Worm (Caenorhabditis elegans) whole organism, L4 larva: ENCODE results near the gene Y38E10A.34.

Experiments
- F37D6.2 ChIP-seq: sonication (generic microtip); optimal IDR thresholded peaks from 2 replicates; lab custom pipeline; 2016; ENCODE audit warnings: mild to moderate bottlenecking, missing genetic modification characterization, missing compliant biosample characterization
- F49E8.2 ChIP-seq: sonication (generic microtip); optimal IDR thresholded peaks from 2 replicates; lab custom pipeline; 2016; ENCODE audit warnings: missing compliant biosample characterization, mild to moderate bottlenecking, missing genetic modification characterization, borderline replicate concordance
- R02D3.7 ChIP-seq: fragments of 150-350 bp; sonication (generic microtip); optimal IDR thresholded peaks from 3 replicates; lab custom pipeline; 2014; ENCODE audit warnings: missing biosample characterization, missing genetic modification characterization
- Y105C5A.15 ChIP-seq: fragments of 200-800 bp; sonication (Bioruptor generic); IDR thresholded peaks from 2 replicates; pipeline ENCODE4 v1.3.6; 2022; ENCODE audit warnings: missing genetic modification characterization, missing compliant biosample characterization
- Y75B8A.6 ChIP-seq: fragments of 200-800 bp; sonication (Bioruptor generic); IDR thresholded peaks from 2 replicates; pipeline ENCODE4 v1.3.6; 2022; ENCODE audit warnings: missing genetic modification reagents, missing genetic modification characterization, missing compliant biosample characterization
- aha-1 ChIP-seq: fragments of 150-350 bp; peaks from one replicate; lab custom pipeline; 2014; ENCODE audit warnings: missing biosample characterization, missing genetic modification characterization
- aly-2 ChIP-seq: sonication (generic microtip); optimal IDR thresholded peaks from 2 replicates; lab custom pipeline; 2018; ENCODE audit warnings: missing biosample characterization, missing genetic modification characterization
- arid-1 ChIP-seq: fragments of 200-800 bp; sonication (Bioruptor generic); conservative IDR thresholded peaks from 2 replicates; pipeline ENCODE4 v1.3.6; 2022; ENCODE audit warnings: missing genetic modification reagents, missing genetic modification characterization, missing compliant biosample characterization
- ceh-62 ChIP-seq: sonication (generic microtip); optimal IDR thresholded peaks from 2 replicates; lab custom pipeline; 2017; ENCODE audit warnings: missing biosample characterization, missing genetic modification characterization
- ceh-82 ChIP-seq: sonication (generic microtip); optimal IDR thresholded peaks from 2 replicates; lab custom pipeline; 2017; ENCODE audit warnings: missing biosample characterization, missing genetic modification characterization
- daf-16 ChIP-seq, 3 experiments: sonication (generic microtip); optimal IDR thresholded peaks; 2 replicates each; lab custom pipeline; 2016 to 2017; ENCODE audit warnings: missing genetic modification characterization in 3 of 3, missing genetic modification reagents in 3 of 3, mild to moderate bottlenecking in 2 of 3, missing compliant biosample characterization in 2 of 3, missing biosample characterization in 1 of 3, moderate library complexity in 1 of 3
- dmd-6 ChIP-seq: fragments of 200-800 bp; sonication (Bioruptor generic); IDR thresholded peaks from 2 replicates; pipeline ENCODE4 v1.3.6; 2022; ENCODE audit warnings: missing genetic modification reagents, missing genetic modification characterization, missing compliant biosample characterization
- egl-43 ChIP-seq: fragments of 200-800 bp; sonication (Bioruptor generic); IDR thresholded peaks from 2 replicates; pipeline ENCODE4 v1.3.6; 2022; ENCODE audit warnings: missing genetic modification reagents, missing genetic modification characterization, missing compliant biosample characterization
- fkh-10 ChIP-seq: fragments of 150-350 bp; optimal IDR thresholded peaks from 2 replicates; lab custom pipeline; 2014; ENCODE audit warnings: missing biosample characterization, missing genetic modification reagents, missing genetic modification characterization
- fos-1 ChIP-seq: fragments of 150-350 bp; optimal IDR thresholded peaks from 2 replicates; lab custom pipeline; 2014; ENCODE audit warnings: missing biosample characterization, missing genetic modification characterization
- gei-8 ChIP-seq: fragments of 200-800 bp; sonication (Bioruptor generic); optimal IDR thresholded peaks from 2 replicates; lab custom pipeline; 2018; ENCODE audit warnings: mild to moderate bottlenecking, missing genetic modification characterization, missing compliant biosample characterization
- hif-1 ChIP-seq, 2 experiments: sonication (generic microtip); optimal IDR thresholded peaks; 2 replicates each; lab custom pipeline; 2016 to 2017; ENCODE audit warnings: missing compliant biosample characterization in 2 of 2, missing genetic modification characterization in 2 of 2, missing genetic modification reagents in 2 of 2, missing genotype in 2 of 2, mild to moderate bottlenecking in 1 of 2
- hlh-30 ChIP-seq: sonication (generic microtip); optimal IDR thresholded peaks from 2 replicates; lab custom pipeline; 2017; ENCODE audit warnings: antibody characterized with exemption, mild to moderate bottlenecking, missing genetic modification characterization, missing compliant biosample characterization; ENCODE audit not compliant: insufficient read depth
- jun-1 ChIP-seq: fragments of 150-350 bp; optimal IDR thresholded peaks from 2 replicates; lab custom pipeline; 2014; ENCODE audit warnings: missing biosample characterization, missing genetic modification reagents, missing genetic modification characterization
- lin-13 ChIP-seq: fragments of 150-350 bp; optimal IDR thresholded peaks from 2 replicates; lab custom pipeline; 2014; ENCODE audit warnings: missing biosample characterization, missing genetic modification reagents, missing genetic modification characterization
- lin-29 ChIP-seq: fragments of 200-800 bp; sonication (Bioruptor generic); IDR thresholded peaks from 2 replicates; pipeline ENCODE4 v1.3.6; 2022; ENCODE audit warnings: missing genetic modification reagents, missing genetic modification characterization, missing compliant biosample characterization
- lin-38 ChIP-seq: fragments of 200-800 bp; sonication (Bioruptor generic); IDR thresholded peaks from 2 replicates; pipeline ENCODE4 v1.3.6; 2022; ENCODE audit warnings: missing genetic modification reagents, missing genetic modification characterization, missing compliant biosample characterization
- lin-39 ChIP-seq: fragments of 150-350 bp; optimal IDR thresholded peaks from 2 replicates; lab custom pipeline; 2014; ENCODE audit warnings: missing biosample characterization, missing genetic modification reagents, missing genetic modification characterization
- lsy-2 ChIP-seq, 2 experiments: fragments of 150-350 bp in 1 of 2; sonication (generic microtip) in 1 of 2; optimal IDR thresholded peaks; 2 replicates each; lab custom pipeline; 2014 to 2017; ENCODE audit warnings: missing biosample characterization in 2 of 2, missing genetic modification characterization in 2 of 2
- madf-9 ChIP-seq: fragments of 200-800 bp; sonication (Bioruptor generic); conservative IDR thresholded peaks from 2 replicates; pipeline ENCODE4 v1.3.6; 2022; ENCODE audit warnings: missing genetic modification reagents, missing genetic modification characterization, missing compliant biosample characterization
- mes-2 ChIP-seq: sonication (generic microtip); optimal IDR thresholded peaks from 2 replicates; lab custom pipeline; 2016; ENCODE audit warnings: missing genotype, mild to moderate bottlenecking, missing genetic modification characterization, missing compliant biosample characterization; ENCODE audit not compliant: poor library complexity, severe bottlenecking
- mxl-2 ChIP-seq: fragments of 200-800 bp; sonication (Bioruptor generic); conservative IDR thresholded peaks from 2 replicates; pipeline ENCODE4 v1.3.6; 2022; ENCODE audit warnings: missing genetic modification reagents, missing genetic modification characterization, missing compliant biosample characterization
- mxl-3 ChIP-seq: fragments of 200-800 bp; sonication (Bioruptor generic); optimal IDR thresholded peaks from 2 replicates; lab custom pipeline; 2018; ENCODE audit warnings: mild to moderate bottlenecking, missing genetic modification characterization, missing compliant biosample characterization
- nhr-111 ChIP-seq: fragments of 200-800 bp; sonication (Bioruptor generic); optimal IDR thresholded peaks from 2 replicates; lab custom pipeline; 2018; ENCODE audit warnings: mild to moderate bottlenecking, missing genetic modification characterization, missing compliant biosample characterization
- nhr-28 ChIP-seq: fragments of 150-350 bp; optimal IDR thresholded peaks from 2 replicates; lab custom pipeline; 2014; ENCODE audit warnings: missing biosample characterization, missing genetic modification characterization
- nhr-48 ChIP-seq: sonication (generic microtip); optimal IDR thresholded peaks from 2 replicates; lab custom pipeline; 2016; ENCODE audit warnings: mild to moderate bottlenecking, missing genetic modification characterization, missing compliant biosample characterization
- nhr-76 ChIP-seq: fragments of 150-350 bp; optimal IDR thresholded peaks from 2 replicates; lab custom pipeline; 2014; ENCODE audit warnings: missing biosample characterization, missing genetic modification characterization
- pha-4 ChIP-seq, 2 experiments: fragments of 150-350 bp in 1 of 2; fragments of 200-800 bp in 1 of 2; sonication (Bioruptor generic) in 1 of 2; IDR thresholded peaks in 1 of 2; optimal IDR thresholded peaks in 1 of 2; 2 replicates each; pipeline versions ENCODE4 v1.3.6 to Lab custom; 2014 to 2022; ENCODE audit warnings: missing genetic modification characterization in 2 of 2, missing genetic modification reagents in 2 of 2, missing biosample characterization in 1 of 2, missing compliant biosample characterization in 1 of 2
- php-3 ChIP-seq: fragments of 200-800 bp; sonication (Bioruptor generic); IDR thresholded peaks from 2 replicates; pipeline ENCODE4 v1.3.6; 2022; ENCODE audit warnings: missing genetic modification reagents, missing genetic modification characterization, missing compliant biosample characterization
- pqm-1 ChIP-seq: sonication (generic microtip); optimal IDR thresholded peaks from 2 replicates; lab custom pipeline; 2017; ENCODE audit warnings: missing biosample characterization, missing genetic modification characterization
- saeg-2 ChIP-seq: fragments of 200-800 bp; sonication (Bioruptor generic); IDR thresholded peaks from 2 replicates; pipeline ENCODE4 v1.3.6; 2022; ENCODE audit warnings: missing genetic modification reagents, missing genetic modification characterization, missing compliant biosample characterization
- skn-1 ChIP-seq: fragments of 150-350 bp; optimal IDR thresholded peaks from 2 replicates; lab custom pipeline; 2014; ENCODE audit warnings: missing biosample characterization, missing genetic modification characterization
- snpc-1.2 ChIP-seq: fragments of 200-800 bp; sonication (Bioruptor generic); IDR thresholded peaks from 2 replicates; pipeline ENCODE4 v1.3.6; 2022; ENCODE audit warnings: missing genetic modification reagents, missing genetic modification characterization, missing compliant biosample characterization
- snpc-4 ChIP-seq: fragments of 150-350 bp; optimal IDR thresholded peaks from 2 replicates; lab custom pipeline; 2014; ENCODE audit warnings: missing biosample characterization, missing genetic modification characterization
- spr-1 ChIP-seq: sonication (generic microtip); optimal IDR thresholded peaks from 2 replicates; lab custom pipeline; 2016; ENCODE audit warnings: mild to moderate bottlenecking, missing genetic modification characterization, missing compliant biosample characterization
- unc-39 ChIP-seq: sonication (generic microtip); optimal IDR thresholded peaks from 2 replicates; lab custom pipeline; 2017; ENCODE audit warnings: missing biosample characterization, missing genetic modification characterization
- unc-62 ChIP-seq, 3 experiments: fragments of 150-350 bp in 1 of 3; sonication (generic microtip); optimal IDR thresholded peaks in 2 of 3; peaks in 1 of 3; 1 replicate in 1 of 3; 2 replicates in 2 of 3; lab custom pipeline; 2014 to 2017; ENCODE audit warnings: missing biosample characterization in 3 of 3, missing genetic modification characterization in 3 of 3, missing genetic modification reagents in 3 of 3, missing genotype in 1 of 3
- zfp-3 ChIP-seq: fragments of 200-800 bp; sonication (Bioruptor generic); conservative IDR thresholded peaks from 2 replicates; pipeline ENCODE4 v1.3.6; 2022; ENCODE audit warnings: missing genetic modification reagents, missing genetic modification characterization, missing compliant biosample characterization
- zip-11 ChIP-seq: fragments of 200-800 bp; sonication (Bioruptor generic); IDR thresholded peaks from 2 replicates; pipeline ENCODE4 v1.3.6; 2022; ENCODE audit warnings: missing genetic modification characterization, missing compliant biosample characterization

Y38E10A.34 gene

ce11 chrII:12619288-12619687 is 11.7 kb upstream of the Y38E10A.34 start, which contains the start of gene nspe-2:
Gene nspe-2 (minus strand): TSS chrII:12619388.
- TF ChIP-seq unc-39 (tag; lab: Kevin White, UChicago) (no peak), unc-62 (GFP tag; optimal IDR thresholded peaks at IDR 0.05 in 1 of 2; lab: Kevin White, UChicago) (peak in 1 of 2 experiments; percentile 46), unc-62 (tag; optimal IDR thresholded peaks at IDR 0.05; lab: Kevin White, UChicago) (no peak)

- no peak for TF ChIP-seq Y75B8A.6 (GFP tag; lab: Robert Waterston, UW)
- TF ChIP-seq Y105C5A.15 (GFP tag; lab: Robert Waterston, UW) = no peak
- no peak for TF ChIP-seq ceh-82
- no peak for TF ChIP-seq nhr-48 (tag; lab: Kevin White, UChicago)
- no peak for TF ChIP-seq snpc-1.2 (GFP tag; lab: Robert Waterston, UW)
- no peak for TF ChIP-seq zip-11 (GFP tag; lab: Robert Waterston, UW)
- TF ChIP-seq lin-29 (GFP tag; lab: Robert Waterston, UW) = no peak
Measured at ce11 chrII:12620764-12621163, 10.2 kb upstream of the Y38E10A.34 start, which contains the start of gene nspe-1. Gene nspe-1 (minus strand): TSS chrII:12620864.

- TF ChIP-seq F37D6.2 (tag; lab: Kevin White, UChicago) = no peak
- TF ChIP-seq snpc-4 (tag; lab: Kevin White, UChicago) = no peak
- no peak for TF ChIP-seq lin-29 (GFP tag; lab: Robert Waterston, UW)
- peak in 1 of 2 experiments; percentile 71 for TF ChIP-seq hif-1 (tag; optimal IDR thresholded peaks at IDR 0.05; lab: Kevin White, UChicago)
- peak; percentile 43 for TF ChIP-seq hlh-30 (tag; lab: Kevin White, UChicago)
- TF ChIP-seq jun-1 (tag; lab: Kevin White, UChicago) = no peak
- peak; percentile 95 for TF ChIP-seq aha-1 (tag; lab: Kevin White, UChicago)
- no peak for TF ChIP-seq gei-8 (GFP tag; lab: Kevin White, UChicago)
- TF ChIP-seq lin-39 (tag; lab: Kevin White, UChicago) = no peak
- no peak for TF ChIP-seq pqm-1 (tag; lab: Kevin White, UChicago)
- peak; percentile 40; the same call in 1 of the 2 replicates for TF ChIP-seq dmd-6 (GFP tag; lab: Robert Waterston, UW)
- TF ChIP-seq fos-1 (tag; lab: Kevin White, UChicago) = no peak
- no peak for TF ChIP-seq nhr-111 (GFP tag; lab: Kevin White, UChicago)
- TF ChIP-seq spr-1 (tag; lab: Kevin White, UChicago) = no peak
- no peak for TF ChIP-seq arid-1
- TF ChIP-seq ceh-82 = no peak
- TF ChIP-seq lsy-2 (tag; optimal IDR thresholded peaks at IDR 0.05; lab: Kevin White, UChicago) = no peak
- TF ChIP-seq daf-16 (GFP tag; optimal IDR thresholded peaks at IDR 0.05; lab: Kevin White, UChicago) = no peak
- TF ChIP-seq daf-16 (tag; optimal IDR thresholded peaks at IDR 0.05; lab: Kevin White, UChicago) = no peak
- no peak for TF ChIP-seq egl-43 (GFP tag; lab: Robert Waterston, UW)
- TF ChIP-seq nhr-76 (tag; lab: Kevin White, UChicago) = no peak
- TF ChIP-seq mxl-3 (GFP tag; lab: Kevin White, UChicago) = no peak
- TF ChIP-seq unc-39 (tag; lab: Kevin White, UChicago) = no peak
- no peak for TF ChIP-seq zfp-3 (GFP tag; lab: Robert Waterston, UW)
- TF ChIP-seq mxl-2 (GFP tag; lab: Robert Waterston, UW) = no peak
- no peak for TF ChIP-seq mes-2 (tag; lab: Kevin White, UChicago)
- no peak for TF ChIP-seq F49E8.2 (tag; lab: Kevin White, UChicago)
- TF ChIP-seq lin-13 (GFP tag; lab: Kevin White, UChicago) = no peak
- no peak for TF ChIP-seq lin-38 (GFP tag; lab: Robert Waterston, UW)
- no peak for TF ChIP-seq madf-9 (GFP tag; lab: Robert Waterston, UW)
- no peak for TF ChIP-seq ceh-62 (tag; lab: Kevin White, UChicago)
- TF ChIP-seq saeg-2 (GFP tag; lab: Robert Waterston, UW) = no peak
- no peak for TF ChIP-seq aly-2 (tag; lab: Kevin White, UChicago)
- TF ChIP-seq fkh-10 = no peak
- TF ChIP-seq skn-1 (tag; lab: Kevin White, UChicago) = no peak
- no peak for TF ChIP-seq pha-4 (GFP tag; IDR thresholded peaks at IDR 0.05; lab: Robert Waterston, UW)
- no peak for TF ChIP-seq pha-4 (tag; optimal IDR thresholded peaks at IDR 0.05; lab: Kevin White, UChicago)
- peak; percentile 79 for TF ChIP-seq nhr-28
- TF ChIP-seq php-3 (GFP tag; lab: Robert Waterston, UW) = no peak
- TF ChIP-seq R02D3.7 (tag; lab: Kevin White, UChicago) = no peak
- TF ChIP-seq Y105C5A.15 (GFP tag; lab: Robert Waterston, UW) = no peak
Measured at ce11 chrII:12621908-12622566, 9.0 kb upstream of the Y38E10A.34 start, which contains the start of gene nspe-8. Gene nspe-8 (minus strand): TSS chrII:12621958.
